Worm (Caenorhabditis elegans) whole organism, L1 larva: ENCODE results near the gene Y46B2A.3.

Experiments
- C16A3.4 ChIP-seq: fragments of 150-350 bp; optimal IDR thresholded peaks from 2 replicates; lab custom pipeline; 2014; ENCODE audit warnings: missing biosample characterization, missing genetic modification characterization
- F16B12.6 ChIP-seq: fragments of 150-350 bp; optimal IDR thresholded peaks from 2 replicates; lab custom pipeline; 2014; ENCODE audit warnings: missing biosample characterization, missing genetic modification characterization
- aha-1 ChIP-seq: fragments of 150-350 bp; optimal IDR thresholded peaks from 2 replicates; lab custom pipeline; 2014; ENCODE audit warnings: missing biosample characterization, missing genetic modification characterization
- blmp-1 ChIP-seq: fragments of 150-350 bp; optimal IDR thresholded peaks from 2 replicates; lab custom pipeline; 2014; ENCODE audit warnings: missing biosample characterization, missing genetic modification characterization
- ceh-63 ChIP-seq: fragments of 200-800 bp; sonication (Bioruptor generic); optimal IDR thresholded peaks from 2 replicates; lab custom pipeline; 2018; ENCODE audit warnings: mild to moderate bottlenecking, missing genetic modification characterization, missing compliant biosample characterization
- ces-1 ChIP-seq: fragments of 150-350 bp; optimal IDR thresholded peaks from 2 replicates; lab custom pipeline; 2014; ENCODE audit warnings: missing biosample characterization, missing genetic modification reagents, missing genetic modification characterization
- dpl-1 ChIP-seq, 3 experiments: fragments of 150-350 bp in 2 of 3; sonication (generic microtip) in 1 of 3; optimal IDR thresholded peaks; 2 replicates each; lab custom pipeline; 2014 to 2017; ENCODE audit warnings: missing biosample characterization in 3 of 3, missing genetic modification characterization in 3 of 3, missing genetic modification reagents in 3 of 3
- egl-13 ChIP-seq: sonication (generic microtip); optimal IDR thresholded peaks from 2 replicates; lab custom pipeline; 2016; ENCODE audit warnings: missing genotype, missing genetic modification reagents, missing genetic modification characterization, missing compliant biosample characterization
- elt-2 ChIP-seq: sonication (generic microtip); optimal IDR thresholded peaks from 2 replicates; lab custom pipeline; 2016; ENCODE audit warnings: missing genetic modification characterization, mild to moderate bottlenecking, inconsistent platforms, missing compliant biosample characterization, missing genetic modification reagents
- fkh-10 ChIP-seq: sonication (generic microtip); optimal IDR thresholded peaks from 2 replicates; lab custom pipeline; 2017; ENCODE audit warnings: missing biosample characterization, missing genetic modification reagents, missing genetic modification characterization
- fkh-4 ChIP-seq: sonication (generic microtip); optimal IDR thresholded peaks from 2 replicates; lab custom pipeline; 2016; ENCODE audit warnings: missing compliant biosample characterization, missing genetic modification characterization, borderline replicate concordance
- grh-1 ChIP-seq: fragments of 200-800 bp; sonication (Bioruptor generic); IDR thresholded peaks from 2 replicates; pipeline ENCODE4 v1.3.6; 2022; ENCODE audit warnings: missing genetic modification reagents, missing genetic modification characterization, missing compliant biosample characterization
- hlh-4 ChIP-seq: sonication (generic microtip); optimal IDR thresholded peaks from 2 replicates; lab custom pipeline; 2016; ENCODE audit warnings: mild to moderate bottlenecking, missing genetic modification characterization, missing compliant biosample characterization
- lin-13 ChIP-seq: fragments of 150-350 bp; optimal IDR thresholded peaks from 2 replicates; lab custom pipeline; 2014; ENCODE audit warnings: missing biosample characterization, missing genetic modification reagents, missing genetic modification characterization
- lin-14 ChIP-seq: fragments of 200-800 bp; sonication (Bioruptor generic); optimal IDR thresholded peaks from 2 replicates; lab custom pipeline; 2018; ENCODE audit warnings: mild to moderate bottlenecking, missing genetic modification characterization, moderate library complexity, missing compliant biosample characterization
- lin-35 ChIP-seq, 2 experiments: fragments of 150-350 bp; optimal IDR thresholded peaks; 2 replicates each; lab custom pipeline; 2014; ENCODE audit warnings: missing biosample characterization in 2 of 2, missing genetic modification characterization in 2 of 2, missing genetic modification reagents in 2 of 2
- lin-39 ChIP-seq: fragments of 150-350 bp; optimal IDR thresholded peaks from 2 replicates; lab custom pipeline; 2014; ENCODE audit warnings: missing biosample characterization, missing genetic modification reagents, missing genetic modification characterization
- lsy-2 ChIP-seq, 2 experiments: fragments of 150-350 bp; optimal IDR thresholded peaks; 2 replicates each; lab custom pipeline; 2014; ENCODE audit warnings: missing biosample characterization in 2 of 2, missing genetic modification characterization in 2 of 2
- nhr-11 ChIP-seq: fragments of 150-350 bp; optimal IDR thresholded peaks from 2 replicates; lab custom pipeline; 2014; ENCODE audit warnings: missing biosample characterization, missing genetic modification characterization
- nhr-20 ChIP-seq: sonication (generic microtip); optimal IDR thresholded peaks from 2 replicates; lab custom pipeline; 2016; ENCODE audit warnings: mild to moderate bottlenecking, missing genetic modification characterization, missing compliant biosample characterization
- nhr-237 ChIP-seq: fragments of 150-350 bp; optimal IDR thresholded peaks from 2 replicates; lab custom pipeline; 2014; ENCODE audit warnings: missing biosample characterization, missing genetic modification characterization
- nhr-47 ChIP-seq: sonication (generic microtip); optimal IDR thresholded peaks from 2 replicates; lab custom pipeline; 2016; ENCODE audit warnings: mild to moderate bottlenecking, missing genetic modification characterization, moderate library complexity, missing compliant biosample characterization
- nhr-85 ChIP-seq: sonication (generic microtip); peaks from one replicate; lab custom pipeline; 2016; ENCODE audit warnings: missing genetic modification characterization, inconsistent platforms, missing compliant biosample characterization
- nhr-90 ChIP-seq: sonication (generic microtip); optimal IDR thresholded peaks from 2 replicates; lab custom pipeline; 2016; ENCODE audit warnings: mild to moderate bottlenecking, missing genetic modification characterization, missing compliant biosample characterization; ENCODE audit not compliant: poor library complexity
- pag-3 ChIP-seq: sonication (generic microtip); optimal IDR thresholded peaks from 2 replicates; lab custom pipeline; 2017; ENCODE audit warnings: missing genetic modification characterization, mild to moderate bottlenecking, missing compliant biosample characterization, antibody characterized with exemption, borderline replicate concordance; ENCODE audit not compliant: insufficient read depth
- pax-3 ChIP-seq: fragments of 200-800 bp; sonication (Bioruptor generic); optimal IDR thresholded peaks from 2 replicates; lab custom pipeline; 2018; ENCODE audit warnings: mild to moderate bottlenecking, missing genetic modification characterization, moderate library complexity, missing compliant biosample characterization
- pqm-1 ChIP-seq: sonication (generic microtip); optimal IDR thresholded peaks from 3 replicates; lab custom pipeline; 2017; ENCODE audit warnings: missing biosample characterization, missing genetic modification characterization
- rnt-1 ChIP-seq: sonication (generic microtip); optimal IDR thresholded peaks from 2 replicates; lab custom pipeline; 2016; ENCODE audit warnings: mild to moderate bottlenecking, missing genetic modification characterization, moderate library complexity, missing compliant biosample characterization
- skn-1 ChIP-seq: fragments of 150-350 bp; optimal IDR thresholded peaks from 2 replicates; lab custom pipeline; 2014; ENCODE audit warnings: missing biosample characterization, missing genetic modification characterization
- snu-23 ChIP-seq: sonication (generic microtip); optimal IDR thresholded peaks from 2 replicates; lab custom pipeline; 2016; ENCODE audit warnings: missing genetic modification characterization, missing compliant biosample characterization
- swsn-7 ChIP-seq: sonication (generic microtip); optimal IDR thresholded peaks from 2 replicates; lab custom pipeline; 2016; ENCODE audit warnings: missing genetic modification characterization, missing compliant biosample characterization
- tbx-2 ChIP-seq: sonication (generic microtip); optimal IDR thresholded peaks from 2 replicates; lab custom pipeline; 2016; ENCODE audit warnings: missing genetic modification characterization, missing compliant biosample characterization
- tlp-1 ChIP-seq: fragments of 150-350 bp; optimal IDR thresholded peaks from 2 replicates; lab custom pipeline; 2014; ENCODE audit warnings: missing biosample characterization, missing genetic modification characterization
- unc-30 ChIP-seq: sonication (generic microtip); optimal IDR thresholded peaks from 2 replicates; lab custom pipeline; 2017; ENCODE audit warnings: missing biosample characterization, missing genetic modification characterization
- unc-86 ChIP-seq: sonication (generic microtip); optimal IDR thresholded peaks from 2 replicates; lab custom pipeline; 2016; ENCODE audit warnings: missing genetic modification characterization, missing compliant biosample characterization
- unc-98 ChIP-seq: fragments of 200-800 bp; sonication (Bioruptor generic); IDR thresholded peaks from 2 replicates; pipeline ENCODE4 v1.3.6; 2022; ENCODE audit warnings: missing genetic modification characterization, missing compliant biosample characterization
- zag-1 ChIP-seq: fragments of 150-350 bp; optimal IDR thresholded peaks from 2 replicates; lab custom pipeline; 2014; ENCODE audit warnings: missing biosample characterization, missing genetic modification characterization
- ztf-11 ChIP-seq, 2 experiments: sonication (generic microtip); optimal IDR thresholded peaks; 2 replicates each; lab custom pipeline; 2016 to 2017; ENCODE audit warnings: missing genetic modification characterization in 2 of 2, missing biosample characterization in 1 of 2, missing compliant biosample characterization in 1 of 2
- ztf-4 ChIP-seq: fragments of 150-350 bp; optimal IDR thresholded peaks from 2 replicates; lab custom pipeline; 2014; ENCODE audit warnings: missing biosample characterization, missing genetic modification characterization

The Y46B2A.3 gene

DNA sequence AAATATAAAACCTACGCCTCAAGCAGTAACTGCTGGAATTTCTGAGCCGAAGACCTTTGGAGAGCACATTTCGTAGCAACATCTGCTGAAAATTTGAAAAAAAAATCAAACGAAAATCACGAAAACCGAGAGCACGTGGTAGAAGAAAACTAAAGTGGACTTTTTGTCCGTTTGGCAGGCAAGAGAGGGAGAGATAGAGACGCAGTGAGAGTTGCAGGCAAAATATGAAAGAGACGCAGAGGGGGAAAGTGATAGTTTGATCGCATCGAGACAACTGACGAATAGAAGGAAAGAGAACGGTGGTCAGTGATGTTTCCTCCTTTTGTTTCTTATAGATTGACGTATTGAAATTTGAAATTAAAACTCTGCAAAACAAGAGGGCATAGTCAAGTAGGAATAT lies 18.2 kb downstream of the Y46B2A.3 start, which contains the start of the genes acdh-9 and F28A10.13 (continued):
- TF ChIP-seq egl-13 (tag; lab: Kevin White, UChicago) (no peak), nhr-85 (peak; percentile 72), rnt-1 (tag; lab: Kevin White, UChicago) (peak; percentile 75), nhr-237 (tag; lab: Kevin White, UChicago) (no peak), ztf-4 (tag; lab: Kevin White, UChicago) (peak; percentile 13), elt-2 (tag; lab: Kevin White, UChicago) (peak; percentile 25), lin-13 (GFP tag; lab: Kevin White, UChicago) (peak; percentile 9), ztf-11 (tag; optimal IDR thresholded peaks at IDR 0.05; lab: Kevin White, UChicago) (no peak), skn-1 (no peak), zag-1 (no peak), C16A3.4 (tag; lab: Kevin White, UChicago) (peak; percentile 4), unc-30 (tag; lab: Kevin White, UChicago) (no peak), pax-3 (tag; lab: Kevin White, UChicago) (no peak), nhr-47 (tag; lab: Kevin White, UChicago) (peak; percentile 16), lin-14 (peak; percentile 84), snu-23 (GFP tag; lab: Kevin White, UChicago) (peak; percentile 82), ceh-63 (no peak), blmp-1 (peak; percentile 59), dpl-1 (GFP tag; optimal IDR thresholded peaks at IDR 0.05; lab: Kevin White, UChicago) (peak; percentile 21 to 35 (median 29)), tbx-2 (tag; lab: Kevin White, UChicago) (peak; percentile 28)
- TF ChIP-seq, all 84 proteins: peak for 26

DNA sequence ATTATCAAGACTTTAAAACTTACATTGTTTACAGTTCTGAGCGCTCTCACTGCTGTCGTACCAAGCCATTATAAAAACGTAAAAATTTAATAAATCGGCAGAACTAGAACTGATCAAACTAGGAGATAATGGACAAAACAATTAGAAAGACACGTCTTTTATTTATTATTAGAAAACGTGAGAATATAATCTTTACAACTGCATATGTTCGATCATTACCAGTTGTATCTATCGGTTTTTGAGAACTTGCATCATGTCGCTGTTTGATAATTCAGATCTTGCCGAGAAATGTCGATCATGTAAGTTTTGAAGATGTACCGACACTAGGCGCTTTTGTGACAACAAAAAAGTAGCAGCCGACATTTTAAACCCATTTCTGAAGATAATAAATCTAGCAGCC lies 21.1 kb downstream of the Y46B2A.3 start, which contains the start of gene F28A10.7:
TSS of gene F28A10.7 (minus strand) at position 101 of the 400 bp plus-strand sequence.
- TF ChIP-seq lin-39 (tag; lab: Kevin White, UChicago): no peak
- TF ChIP-seq, all 84 proteins: peak for 0

DNA sequence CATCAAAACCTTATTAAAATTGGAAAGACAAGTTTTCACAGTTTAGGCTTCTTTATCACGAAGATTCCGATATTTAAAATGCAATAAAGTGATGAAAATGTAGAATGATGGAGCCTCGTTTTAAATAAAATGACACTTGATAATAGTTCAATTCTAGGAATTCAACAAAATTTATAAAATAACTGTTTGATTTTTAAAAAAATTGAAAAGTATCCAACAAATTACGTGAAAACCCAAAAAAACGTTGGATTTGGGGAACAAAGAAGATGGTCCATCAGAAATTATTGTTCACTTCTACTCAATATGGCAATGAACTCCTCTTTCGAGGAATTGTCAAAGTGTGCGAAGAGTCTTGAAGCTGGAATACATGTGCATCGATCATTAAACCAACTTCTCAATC lies 22.7 kb downstream of the Y46B2A.3 start, which contains the start of gene F28A10.4:
TSS of gene F28A10.4 (plus strand) at position 301 of the 400 bp plus-strand sequence.
- no peak for TF ChIP-seq aha-1 (tag; lab: Kevin White, UChicago)
- TF ChIP-seq unc-98 (GFP tag; lab: Robert Waterston, UW): no peak
- no peak for TF ChIP-seq lsy-2 (tag; optimal IDR thresholded peaks at IDR 0.05; lab: Kevin White, UChicago)
- no peak for TF ChIP-seq tlp-1 (tag; lab: Kevin White, UChicago)
- peak; percentile 33 for TF ChIP-seq nhr-85

DNA sequence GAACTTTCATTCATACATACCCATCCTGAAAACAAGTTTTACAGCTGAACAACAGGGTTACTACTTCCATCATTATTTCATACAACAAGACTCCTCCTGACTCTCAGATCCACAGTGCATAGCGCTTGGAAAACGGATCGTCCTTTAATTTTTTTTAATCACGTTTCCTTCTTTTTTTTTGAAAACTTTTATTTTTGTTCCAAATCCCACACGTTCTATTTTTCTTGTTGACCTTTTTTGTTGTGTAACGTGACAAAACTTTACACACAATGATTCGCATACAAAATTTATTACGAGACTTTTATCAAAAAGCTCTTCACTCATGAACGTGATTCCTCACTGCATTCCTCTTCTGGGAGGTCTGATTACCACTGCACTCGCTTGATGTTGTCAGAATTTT lies 26.6 kb downstream of the Y46B2A.3 start, which contains the start of gene clc-33:
TSS of gene clc-33 (plus strand) at position 301 of the 400 bp plus-strand sequence.
- TF ChIP-seq rnt-1 (tag; lab: Kevin White, UChicago) (no peak), nhr-90 (tag; lab: Kevin White, UChicago) (no peak), F16B12.6 (no peak), grh-1 (GFP tag; lab: Robert Waterston, UW) (no peak), unc-86 (no peak), lin-35 (GFP tag; optimal IDR thresholded peaks at IDR 0.05; lab: Kevin White, UChicago) (no peak), ceh-63 (no peak), lin-13 (GFP tag; lab: Kevin White, UChicago) (no peak), pag-3 (tag; lab: Kevin White, UChicago) (no peak), pqm-1 (no peak), fkh-10 (no peak), ces-1 (GFP tag; lab: Kevin White, UChicago) (no peak), hlh-4 (tag; lab: Kevin White, UChicago) (no peak), elt-2 (tag; lab: Kevin White, UChicago) (no peak), dpl-1 (GFP tag; optimal IDR thresholded peaks at IDR 0.05; lab: Kevin White, UChicago) (no peak), swsn-7 (tag; lab: Kevin White, UChicago) (no peak), nhr-20 (no peak), egl-13 (tag; lab: Kevin White, UChicago) (no peak), fkh-4 (no peak), nhr-11 (tag; lab: Kevin White, UChicago) (no peak)
